Fruit fly (Drosophila melanogaster) whole organism: ENCODE data around the gene Atac2.

ENCODE experiments used
- CG8478 ChIP-seq: fragments of >200 bp; optimal IDR thresholded peaks from 2 replicates; lab custom pipeline; 2018; ENCODE audit warnings: inconsistent platforms
- Dll ChIP-seq: fragments of >200 bp; optimal IDR thresholded peaks from 2 replicates; lab custom pipeline; 2017
- EcR ChIP-seq, 2 experiments: fragments of >200 bp; optimal IDR thresholded peaks; 2 replicates each; lab custom pipeline; 2017; ENCODE audit warnings: missing biosample characterization in 2 of 2, missing genetic modification characterization in 2 of 2, missing genetic modification reagents in 2 of 2
- pan ChIP-seq: fragments of >200 bp; optimal IDR thresholded peaks from 2 replicates; lab custom pipeline; 2017
- psq ChIP-seq: fragments of >200 bp; optimal IDR thresholded peaks from 2 replicates; lab custom pipeline; 2017
- usp ChIP-seq: fragments of >200 bp; optimal IDR thresholded peaks from 2 replicates; lab custom pipeline; 2017; ENCODE audit warnings: missing biosample characterization, missing genetic modification characterization, mixed read lengths

DNA sequence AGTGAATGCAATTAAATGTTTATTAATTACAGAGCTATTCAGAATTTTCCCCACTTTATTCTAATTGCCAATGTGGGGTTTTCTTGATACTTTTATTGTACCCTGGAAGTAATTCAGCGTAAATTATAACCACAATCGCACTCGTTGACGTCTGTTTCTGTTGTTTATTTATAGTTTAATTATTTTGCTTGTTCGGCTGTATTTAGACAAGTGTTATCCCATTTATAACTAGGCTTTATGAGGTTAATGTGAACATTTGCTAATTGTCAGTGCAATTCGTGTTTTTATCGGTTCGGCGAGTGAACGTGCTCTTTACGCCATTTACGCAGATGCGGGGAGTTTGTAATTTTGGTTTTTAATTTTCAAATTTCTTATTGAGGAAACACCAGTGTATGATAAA, 13.0 kb upstream of the Atac2 start:
- no peak for TF ChIP-seq usp (GFP tag; lab: Kevin White, UChicago)
- TF ChIP-seq psq (lab: Kevin White, UChicago), result no peak
- no peak for TF ChIP-seq EcR (GFP tag; optimal IDR thresholded peaks at IDR 0.05; lab: Kevin White, UChicago)
- TF ChIP-seq Dll (lab: Kevin White, UChicago), result no peak
- TF ChIP-seq pan (lab: Kevin White, UChicago), result no peak
- no peak for TF ChIP-seq CG8478
